Worm (Caenorhabditis elegans) whole organism, young adult: ENCODE results near the gene gpa-10.

Experiments
- B0035.1 ChIP-seq: sonication (generic microtip); optimal IDR thresholded peaks from 2 replicates; lab custom pipeline; 2016; ENCODE audit warnings: missing genetic modification characterization, mild to moderate bottlenecking, missing compliant biosample characterization, missing genotype, missing genetic modification reagents
- C06A6.2 ChIP-seq: fragments of 200-800 bp; sonication (Bioruptor generic); conservative IDR thresholded peaks from 2 replicates; pipeline ENCODE4 v1.3.6; 2022; ENCODE audit warnings: missing genetic modification characterization, missing compliant biosample characterization
- C17E4.6 ChIP-seq: fragments of 200-800 bp; sonication (Bioruptor generic); IDR thresholded peaks from 2 replicates; pipeline ENCODE4 v1.3.6; 2022; ENCODE audit warnings: missing genetic modification reagents, missing genetic modification characterization, missing compliant biosample characterization
- F57A8.1 ChIP-seq: fragments of 200-800 bp; sonication (Bioruptor generic); optimal IDR thresholded peaks from 2 replicates; lab custom pipeline; 2018; ENCODE audit warnings: mild to moderate bottlenecking, missing genetic modification characterization, moderate library complexity, missing compliant biosample characterization
- K11D2.4 ChIP-seq: fragments of 200-800 bp; sonication (Bioruptor generic); IDR thresholded peaks from 2 replicates; pipeline ENCODE4 v1.3.6; 2022; ENCODE audit warnings: missing genetic modification reagents, missing genetic modification characterization, missing compliant biosample characterization
- T07F8.4 ChIP-seq: sonication (generic microtip); optimal IDR thresholded peaks from 2 replicates; lab custom pipeline; 2016; ENCODE audit warnings: mild to moderate bottlenecking, missing genetic modification characterization, moderate library complexity, missing compliant biosample characterization
- Y56A3A.18 ChIP-seq: fragments of 200-800 bp; sonication (Bioruptor generic); IDR thresholded peaks from 2 replicates; pipeline ENCODE4 v1.3.6; 2022; ENCODE audit warnings: missing genetic modification reagents, missing genetic modification characterization, missing compliant biosample characterization
- Y67H2A.10 ChIP-seq: fragments of 200-800 bp; sonication (Bioruptor generic); conservative IDR thresholded peaks from 2 replicates; pipeline ENCODE4 v1.3.6; 2022; ENCODE audit warnings: missing genetic modification reagents, missing genetic modification characterization, missing compliant biosample characterization
- Y95B8A.8 ChIP-seq: fragments of 200-800 bp; sonication (Bioruptor generic); IDR thresholded peaks from 2 replicates; pipeline ENCODE4 v1.3.6; 2022; ENCODE audit warnings: missing genetic modification reagents, missing genetic modification characterization, missing compliant biosample characterization
- akir-1 ChIP-seq: fragments of 200-800 bp; sonication (Bioruptor generic); optimal IDR thresholded peaks from 2 replicates; lab custom pipeline; 2018; ENCODE audit warnings: mild to moderate bottlenecking, missing genetic modification characterization, moderate library complexity, missing compliant biosample characterization
- atf-7 ChIP-seq: sonication (generic microtip); optimal IDR thresholded peaks from 2 replicates; lab custom pipeline; 2017; ENCODE audit warnings: mild to moderate bottlenecking, missing genetic modification characterization, missing compliant biosample characterization
- cebp-1 ChIP-seq, 2 experiments: fragments of 200-800 bp in 1 of 2; sonication (Bioruptor generic) in 1 of 2; sonication (generic microtip) in 1 of 2; IDR thresholded peaks in 1 of 2; optimal IDR thresholded peaks in 1 of 2; 2 replicates each; pipeline versions ENCODE4 v1.3.6 to Lab custom; 2017 to 2022; ENCODE audit warnings: missing compliant biosample characterization in 2 of 2, missing genetic modification characterization in 2 of 2, mild to moderate bottlenecking in 1 of 2, missing genetic modification reagents in 1 of 2, moderate library complexity in 1 of 2
- ceh-40 ChIP-seq: fragments of 200-800 bp; sonication (Bioruptor generic); IDR thresholded peaks from 2 replicates; pipeline ENCODE4 v1.3.6; 2022; ENCODE audit warnings: missing genetic modification characterization, missing compliant biosample characterization
- ceh-79 ChIP-seq: sonication (generic microtip); optimal IDR thresholded peaks from 2 replicates; lab custom pipeline; 2017; ENCODE audit warnings: mild to moderate bottlenecking, missing genetic modification characterization, missing compliant biosample characterization
- ceh-91 ChIP-seq: fragments of 200-800 bp; sonication (Bioruptor generic); IDR thresholded peaks from 2 replicates; pipeline ENCODE4 v1.3.6; 2022; ENCODE audit warnings: missing genetic modification reagents, missing genetic modification characterization, missing compliant biosample characterization
- efl-1 ChIP-seq: fragments of 150-350 bp; optimal IDR thresholded peaks from 2 replicates; lab custom pipeline; 2014; ENCODE audit warnings: missing biosample characterization, missing genetic modification reagents, missing genetic modification characterization
- egrh-3 ChIP-seq: fragments of 200-800 bp; sonication (Bioruptor generic); IDR thresholded peaks from 2 replicates; pipeline ENCODE4 v1.3.6; 2022; ENCODE audit warnings: missing genetic modification reagents, missing genetic modification characterization, missing compliant biosample characterization
- ets-4 ChIP-seq: fragments of 200-800 bp; sonication (Bioruptor generic); optimal IDR thresholded peaks from 2 replicates; lab custom pipeline; 2018; ENCODE audit warnings: mild to moderate bottlenecking, missing genetic modification characterization, missing compliant biosample characterization
- him-1 ChIP-seq: sonication (generic microtip); optimal IDR thresholded peaks from 2 replicates; lab custom pipeline; 2016; ENCODE audit warnings: missing genotype, missing genetic modification reagents, missing genetic modification characterization, missing compliant biosample characterization
- hlh-26 ChIP-seq: fragments of 200-800 bp; sonication (Bioruptor generic); conservative IDR thresholded peaks from 2 replicates; pipeline ENCODE4 v1.3.6; 2022; ENCODE audit warnings: missing genetic modification reagents, missing genetic modification characterization, missing compliant biosample characterization
- hsf-1 ChIP-seq: fragments of 200-800 bp; sonication (Bioruptor generic); IDR thresholded peaks from 2 replicates; pipeline ENCODE4 v1.3.6; 2022; ENCODE audit warnings: missing genetic modification reagents, missing genetic modification characterization, missing compliant biosample characterization
- let-526 ChIP-seq: fragments of 200-800 bp; sonication (Bioruptor generic); IDR thresholded peaks from 2 replicates; pipeline ENCODE4 v1.3.6; 2022; ENCODE audit warnings: missing genetic modification reagents, missing genetic modification characterization, missing compliant biosample characterization
- lin-26 ChIP-seq: fragments of 200-800 bp; sonication (Bioruptor generic); IDR thresholded peaks from 2 replicates; pipeline ENCODE4 v1.3.6; 2022; ENCODE audit warnings: missing genetic modification reagents, missing genetic modification characterization, missing compliant biosample characterization
- lin-54 ChIP-seq: fragments of 200-800 bp; sonication (Bioruptor generic); optimal IDR thresholded peaks from 2 replicates; lab custom pipeline; 2018; ENCODE audit warnings: mild to moderate bottlenecking, missing genetic modification characterization, missing compliant biosample characterization
- lsl-1 ChIP-seq: fragments of 200-800 bp; sonication (Bioruptor generic); optimal IDR thresholded peaks from 2 replicates; lab custom pipeline; 2018; ENCODE audit warnings: mild to moderate bottlenecking, missing genetic modification characterization, moderate library complexity, missing compliant biosample characterization
- madf-10 ChIP-seq: sonication (generic microtip); optimal IDR thresholded peaks from 2 replicates; lab custom pipeline; 2016; ENCODE audit warnings: mild to moderate bottlenecking, missing genetic modification characterization, missing compliant biosample characterization
- madf-3 ChIP-seq: fragments of 200-800 bp; sonication (Bioruptor generic); IDR thresholded peaks from 2 replicates; pipeline ENCODE4 v1.3.6; 2022; ENCODE audit warnings: missing genetic modification reagents, missing genetic modification characterization, missing compliant biosample characterization
- madf-6 ChIP-seq: fragments of 200-800 bp; sonication (Bioruptor generic); IDR thresholded peaks from 2 replicates; pipeline ENCODE4 v1.3.6; 2022; ENCODE audit warnings: missing genetic modification reagents, missing genetic modification characterization, missing compliant biosample characterization
- mcd-1 ChIP-seq: fragments of 200-800 bp; sonication (Bioruptor generic); IDR thresholded peaks from 2 replicates; pipeline ENCODE4 v1.3.6; 2022; ENCODE audit warnings: missing genetic modification reagents, missing genetic modification characterization, missing compliant biosample characterization
- mes-4 ChIP-seq: sonication (generic microtip); optimal IDR thresholded peaks from 2 replicates; lab custom pipeline; 2016; ENCODE audit warnings: missing genotype, missing genetic modification characterization, missing compliant biosample characterization
- nfyb-1 ChIP-seq: fragments of 200-800 bp; sonication (Bioruptor generic); IDR thresholded peaks from 2 replicates; pipeline ENCODE4 v1.3.6; 2022; ENCODE audit warnings: missing genetic modification reagents, missing genetic modification characterization, missing compliant biosample characterization
- nhr-80 ChIP-seq: sonication (generic microtip); optimal IDR thresholded peaks from 2 replicates; lab custom pipeline; 2016; ENCODE audit warnings: missing genetic modification characterization, missing compliant biosample characterization
- nhr-90 ChIP-seq: sonication (generic microtip); optimal IDR thresholded peaks from 2 replicates; lab custom pipeline; 2016; ENCODE audit warnings: missing genotype, mild to moderate bottlenecking, missing genetic modification characterization, missing compliant biosample characterization
- pbrm-1 ChIP-seq: fragments of 200-800 bp; sonication (Bioruptor generic); IDR thresholded peaks from 2 replicates; pipeline ENCODE4 v1.3.6; 2022; ENCODE audit warnings: missing genetic modification reagents, missing genetic modification characterization, missing compliant biosample characterization
- rec-8 ChIP-seq, 2 experiments: sonication (generic microtip); optimal IDR thresholded peaks; 2 replicates each; lab custom pipeline; 2016; ENCODE audit warnings: mild to moderate bottlenecking in 2 of 2, missing genetic modification characterization in 2 of 2, missing genetic modification reagents in 2 of 2, missing genotype in 2 of 2, missing biosample characterization in 1 of 2, missing compliant biosample characterization in 1 of 2, moderate library complexity in 1 of 2
- rpc-1 ChIP-seq, 2 experiments: fragments of 150-350 bp in 1 of 2; sonication (generic microtip) in 1 of 2; optimal IDR thresholded peaks; 2 replicates each; lab custom pipeline; 2014 to 2018; ENCODE audit warnings: missing biosample characterization in 1 of 2, missing genetic modification characterization in 1 of 2, missing genetic modification reagents in 1 of 2, missing genotype in 1 of 2
- sdz-38 ChIP-seq: sonication (generic microtip); optimal IDR thresholded peaks from 2 replicates; lab custom pipeline; 2016; ENCODE audit warnings: missing genotype, missing genetic modification characterization, missing compliant biosample characterization
- sea-2 ChIP-seq: fragments of 200-800 bp; sonication (Bioruptor generic); IDR thresholded peaks from 2 replicates; pipeline ENCODE4 v1.3.6; 2022; ENCODE audit warnings: missing genetic modification characterization, missing compliant biosample characterization
- snpc-1.1 ChIP-seq: sonication (generic microtip); optimal IDR thresholded peaks from 2 replicates; lab custom pipeline; 2017; ENCODE audit warnings: missing genetic modification characterization, mild to moderate bottlenecking, missing compliant biosample characterization, antibody characterized with exemption, moderate library complexity, missing genotype, missing genetic modification reagents; ENCODE audit not compliant: insufficient read depth
- ztf-6 ChIP-seq: fragments of 200-800 bp; sonication (Bioruptor generic); IDR thresholded peaks from 2 replicates; pipeline ENCODE4 v1.3.6; 2022; ENCODE audit warnings: missing genetic modification reagents, missing genetic modification characterization, missing compliant biosample characterization

Gene gpa-10

ce11 chrV:6821509-6821908 lies 33.1 kb downstream of the gpa-10 start, which contains the start of gene T15B7.8:
T15B7.8 (plus strand) TSS chrV:6821809.
- TF ChIP-seq K11D2.4 (GFP tag; lab: Robert Waterston, UW) = no peak
- TF ChIP-seq sea-2 (GFP tag; lab: Robert Waterston, UW) = no peak
- TF ChIP-seq lsl-1 (GFP tag; lab: Kevin White, UChicago) = no peak
- no peak for TF ChIP-seq rec-8 (tag; optimal IDR thresholded peaks at IDR 0.05; lab: Kevin White, UChicago)
- no peak for TF ChIP-seq hsf-1 (GFP tag; lab: Robert Waterston, UW)
- no peak for TF ChIP-seq mcd-1 (GFP tag; lab: Robert Waterston, UW)
- no peak for TF ChIP-seq ztf-6
- no peak for TF ChIP-seq B0035.1 (tag; lab: Kevin White, UChicago)
- TF ChIP-seq madf-10 (tag; lab: Kevin White, UChicago) = no peak
- TF ChIP-seq mes-4 (tag; lab: Kevin White, UChicago) = no peak
- no peak for TF ChIP-seq him-1 (tag; lab: Kevin White, UChicago)
- no peak for TF ChIP-seq lin-54
- no peak for TF ChIP-seq nhr-90 (tag; lab: Kevin White, UChicago)
- TF ChIP-seq akir-1 (GFP tag; lab: Kevin White, UChicago) = no peak
- TF ChIP-seq lin-26 (GFP tag; lab: Robert Waterston, UW) = no peak
- TF ChIP-seq nhr-80 (tag; lab: Kevin White, UChicago) = no peak
- TF ChIP-seq sdz-38 (tag; lab: Kevin White, UChicago) = no peak
- TF ChIP-seq efl-1 (GFP tag; lab: Kevin White, UChicago) = no peak
- no peak for TF ChIP-seq egrh-3 (GFP tag; lab: Robert Waterston, UW)

DNA sequence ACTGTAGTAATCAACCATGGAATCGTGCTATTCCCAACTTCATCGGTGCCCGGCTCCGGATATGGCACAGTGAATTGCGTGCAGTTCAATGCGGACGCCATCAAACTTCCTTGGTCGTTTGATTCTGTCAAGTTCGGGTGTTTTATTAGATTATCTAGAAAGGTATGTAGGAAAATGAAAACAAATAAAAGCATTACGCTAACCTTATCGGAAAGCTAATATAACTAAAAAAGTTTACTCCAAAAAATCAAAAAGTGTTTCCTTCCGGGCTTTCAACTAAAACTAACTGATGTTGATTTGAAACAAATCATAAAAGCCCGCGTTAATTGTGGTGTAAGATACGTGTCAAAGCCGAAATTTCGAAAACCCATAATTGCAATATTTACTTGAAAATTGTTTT lies 34.8 kb downstream of the gpa-10 start, which contains the start of gene dmsr-13:
dmsr-13 (minus strand) TSS at position 101 of the 400 bp plus-strand sequence.
- no peak for TF ChIP-seq akir-1 (GFP tag; lab: Kevin White, UChicago)

- TF ChIP-seq Y95B8A.8 (GFP tag; lab: Robert Waterston, UW) = no peak
- no peak for TF ChIP-seq snpc-1.1 (tag; lab: Kevin White, UChicago)
- TF ChIP-seq him-1 (tag; lab: Kevin White, UChicago) = no peak
- no peak for TF ChIP-seq atf-7
- TF ChIP-seq ceh-91 = no peak
- TF ChIP-seq madf-3 = no peak
- TF ChIP-seq efl-1 (GFP tag; lab: Kevin White, UChicago) = no peak
- no peak for TF ChIP-seq hlh-26 (GFP tag; lab: Robert Waterston, UW)
- no peak for TF ChIP-seq ceh-79 (tag; lab: Kevin White, UChicago)
- TF ChIP-seq sdz-38 (tag; lab: Kevin White, UChicago) = no peak
- TF ChIP-seq nfyb-1 (GFP tag; lab: Robert Waterston, UW) = no peak
- no peak for TF ChIP-seq F57A8.1
- TF ChIP-seq T07F8.4 (tag; lab: Kevin White, UChicago) = no peak
Observed at ce11 chrV:6817184-6817583, 37.4 kb downstream of the gpa-10 start, which contains the start of gene dmsr-14. dmsr-14 (minus strand) TSS chrV:6817284.

- no peak for TF ChIP-seq pbrm-1
- TF ChIP-seq mes-4 (tag; lab: Kevin White, UChicago) = no peak
- TF ChIP-seq, all 124 proteins: peak for 0
Observed at ce11 chrV:6813862-6814261, 40.7 kb downstream of the gpa-10 start.

- peak; percentile 91 for TF ChIP-seq nhr-80 (tag; lab: Kevin White, UChicago)
- TF ChIP-seq rpc-1 (optimal IDR thresholded peaks at IDR 0.05; lab: Kevin White, UChicago) = no peak
- no peak for TF ChIP-seq rpc-1 (tag; optimal IDR thresholded peaks at IDR 0.05; lab: Kevin White, UChicago)
- TF ChIP-seq C17E4.6 (GFP tag; lab: Robert Waterston, UW) = no peak
- 0 out of 2 replicates have a peak, but pooled peaks have one; percentile 10 for TF ChIP-seq ceh-40 (GFP tag; lab: Robert Waterston, UW)
- 0 out of 2 replicates have a peak, but pooled peaks have one; percentile 34 for TF ChIP-seq cebp-1 (GFP tag; IDR thresholded peaks at IDR 0.05; lab: Robert Waterston, UW)
- TF ChIP-seq cebp-1 (tag; optimal IDR thresholded peaks at IDR 0.05; lab: Kevin White, UChicago) = no peak
- peak; percentile 81 for TF ChIP-seq ets-4
- no peak for TF ChIP-seq C06A6.2 (GFP tag; lab: Robert Waterston, UW)
- no peak for TF ChIP-seq madf-6
- TF ChIP-seq let-526 = no peak
- TF ChIP-seq Y56A3A.18 (GFP tag; lab: Robert Waterston, UW) = no peak
- TF ChIP-seq Y67H2A.10 (GFP tag; lab: Robert Waterston, UW) = no peak
Observed at ce11 chrV:6811863-6812262, 42.7 kb downstream of the gpa-10 start.
